Worm (Caenorhabditis elegans): Measurements from ENCODE around the gene D1044.7.

Gene D1044.7

DNA sequence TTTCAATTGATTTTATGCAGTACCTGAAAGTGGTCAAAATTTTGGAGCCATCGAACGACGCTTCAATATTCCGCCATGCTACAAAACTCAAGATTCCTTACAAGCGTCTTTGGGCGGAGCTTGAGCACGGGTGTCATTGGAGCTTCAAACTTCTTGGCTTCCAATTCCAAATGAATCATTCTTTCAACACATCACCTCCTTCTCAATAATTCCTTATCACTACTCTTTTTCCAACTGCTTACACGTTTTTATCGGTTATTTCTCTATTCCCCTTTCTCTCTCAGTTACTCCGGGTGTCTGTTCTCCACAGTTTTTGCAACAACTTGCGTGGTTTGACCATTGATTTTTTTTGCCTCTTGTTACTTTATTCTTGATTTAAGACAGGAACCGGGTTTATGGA is 38.2 kb upstream of the D1044.7 start, which contains the start of gene F09F7.5:
Gene F09F7.5, plus strand, starts transcription at position 258 of the 400 bp plus-strand sequence.
- TF ChIP-seq hmg-4 (GFP tag; optimal IDR thresholded peaks at IDR 0.05): no peak

DNA sequence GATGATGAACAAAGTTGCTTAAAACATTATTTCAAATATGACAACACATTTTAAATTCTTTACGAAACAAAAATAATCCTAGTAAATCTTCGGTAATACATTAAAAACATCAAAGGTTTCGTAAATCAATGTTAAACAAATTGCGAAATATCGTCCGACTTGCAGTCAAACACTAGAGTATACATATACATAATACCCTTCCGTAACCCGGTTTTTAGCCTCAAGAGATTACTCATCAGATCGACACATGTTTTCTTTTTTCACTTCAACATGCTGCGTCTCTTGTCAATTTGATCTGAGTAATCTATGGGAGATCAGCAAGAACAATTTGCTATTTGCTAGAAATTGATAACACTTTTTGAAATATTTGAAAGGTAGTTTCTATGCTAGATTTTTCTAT is 37.7 kb upstream of the D1044.7 start:
- TF ChIP-seq tra-4 (tag; optimal IDR thresholded peaks at IDR 0.05): no peak
- TF ChIP-seq flt-1 (GFP tag; IDR thresholded peaks at IDR 0.05): no peak
- TF ChIP-seq ets-7 (tag; optimal IDR thresholded peaks at IDR 0.05): no peak
- TF ChIP-seq pes-1 (GFP tag; IDR thresholded peaks at IDR 0.05): no peak
- no peak for TF ChIP-seq hmbx-1 (tag; optimal IDR thresholded peaks at IDR 0.05)
- no peak for TF ChIP-seq tbx-37 (GFP tag; conservative IDR thresholded peaks at IDR 0.05)
- no peak for TF ChIP-seq F13C5.2 (tag; optimal IDR thresholded peaks at IDR 0.05)
- no peak for TF ChIP-seq scrt-1 (GFP tag; IDR thresholded peaks at IDR 0.05)
- TF ChIP-seq hnd-1 (tag; optimal IDR thresholded peaks at IDR 0.05): no peak
- no peak for TF ChIP-seq ceh-36 (tag; optimal IDR thresholded peaks at IDR 0.05)
- no peak for TF ChIP-seq ama-1 (optimal IDR thresholded peaks at IDR 0.05)
- no peak for TF ChIP-seq ceh-13 (GFP tag; optimal IDR thresholded peaks at IDR 0.05)
- no peak for TF ChIP-seq aly-1 (tag; optimal IDR thresholded peaks at IDR 0.05)
- no peak for TF ChIP-seq tbx-11 (GFP tag; IDR thresholded peaks at IDR 0.05)
- TF ChIP-seq sea-1 (GFP tag; conservative IDR thresholded peaks at IDR 0.05): no peak
- no peak for TF ChIP-seq hmg-4 (GFP tag; optimal IDR thresholded peaks at IDR 0.05)
- no peak for TF ChIP-seq B0310.2 (tag; optimal IDR thresholded peaks at IDR 0.05)

DNA sequence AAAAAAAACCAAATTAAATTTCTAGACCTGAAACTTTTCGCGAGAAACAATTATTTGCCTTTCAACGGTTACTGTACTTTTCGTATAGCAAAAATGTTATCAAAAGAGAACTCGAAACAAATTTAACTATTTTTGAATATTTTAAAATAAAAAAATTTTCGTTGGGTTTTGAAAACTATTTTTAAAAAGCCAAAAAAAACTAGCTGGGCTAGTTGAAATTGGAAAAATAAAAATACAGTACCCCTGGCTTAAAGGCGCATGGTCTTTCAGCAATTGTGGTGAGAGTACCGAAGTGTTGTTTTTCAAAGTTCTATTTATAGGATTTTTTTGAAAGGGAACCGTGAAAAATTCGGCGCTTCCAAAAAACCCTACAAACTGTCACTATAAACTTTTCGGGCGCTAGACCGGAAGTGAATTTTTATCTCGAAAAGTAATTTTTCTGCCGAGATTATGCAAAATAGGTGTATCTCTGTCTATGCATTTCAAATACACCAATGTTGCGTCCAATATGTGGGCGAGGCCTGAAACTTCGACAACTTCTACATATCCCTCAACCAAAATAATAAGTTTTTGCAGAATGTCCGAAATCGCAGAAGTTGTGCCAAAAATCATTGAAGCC is 35.3 kb upstream of the D1044.7 start, which contains the start of gene D1044.1:
Gene D1044.1, plus strand, starts transcription at position 569 of the 619 bp plus-strand sequence.
- no peak for TF ChIP-seq pes-1 (GFP tag; IDR thresholded peaks at IDR 0.05)
- no peak for TF ChIP-seq flt-1 (GFP tag; IDR thresholded peaks at IDR 0.05)
- no peak for TF ChIP-seq F13C5.2 (tag; optimal IDR thresholded peaks at IDR 0.05)
- TF ChIP-seq tra-4 (tag; optimal IDR thresholded peaks at IDR 0.05): no peak
- TF ChIP-seq ceh-13 (GFP tag; optimal IDR thresholded peaks at IDR 0.05): no peak
- TF ChIP-seq ets-7 (tag; optimal IDR thresholded peaks at IDR 0.05): no peak
- no peak for TF ChIP-seq B0310.2 (tag; optimal IDR thresholded peaks at IDR 0.05)
- no peak for TF ChIP-seq tbx-11 (GFP tag; IDR thresholded peaks at IDR 0.05)
- TF ChIP-seq tbx-37 (GFP tag; conservative IDR thresholded peaks at IDR 0.05): no peak
- TF ChIP-seq scrt-1 (GFP tag; IDR thresholded peaks at IDR 0.05): no peak
- TF ChIP-seq hnd-1 (tag; optimal IDR thresholded peaks at IDR 0.05): no peak
- TF ChIP-seq ama-1 (optimal IDR thresholded peaks at IDR 0.05): no peak
- no peak for TF ChIP-seq hmbx-1 (tag; optimal IDR thresholded peaks at IDR 0.05)
- no peak for TF ChIP-seq sea-1 (GFP tag; conservative IDR thresholded peaks at IDR 0.05)
- no peak for TF ChIP-seq aly-1 (tag; optimal IDR thresholded peaks at IDR 0.05)
- TF ChIP-seq ceh-36 (tag; optimal IDR thresholded peaks at IDR 0.05): no peak
- no peak for TF ChIP-seq hmg-4 (GFP tag; optimal IDR thresholded peaks at IDR 0.05)

DNA sequence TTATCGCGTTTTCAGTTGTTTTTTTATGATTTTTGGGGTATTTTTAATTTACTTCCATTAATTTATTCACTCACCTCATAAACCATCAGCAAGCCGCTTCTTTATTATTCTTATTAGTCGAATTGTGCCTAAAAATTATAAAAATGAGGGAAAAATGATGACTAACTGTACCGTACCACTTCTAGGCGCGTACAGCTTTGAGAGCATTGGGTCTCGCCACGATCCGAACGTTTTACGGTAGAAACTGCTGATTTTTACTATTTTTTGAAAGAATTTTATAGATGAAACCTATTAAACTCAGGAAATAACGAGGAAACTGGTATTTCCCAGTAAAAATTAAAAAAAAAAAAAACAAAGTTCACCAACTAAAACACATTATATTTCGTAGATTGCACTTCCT is 34.5 kb upstream of the D1044.7 start, which contains the start of gene D1044.6:
Gene D1044.6, minus strand, starts transcription at position 128 of the 400 bp plus-strand sequence.
- no peak for TF ChIP-seq scrt-1 (GFP tag; IDR thresholded peaks at IDR 0.05)
- TF ChIP-seq ets-7 (tag; optimal IDR thresholded peaks at IDR 0.05): no peak
- TF ChIP-seq pes-1 (GFP tag; IDR thresholded peaks at IDR 0.05): no peak
- TF ChIP-seq tbx-11 (GFP tag; IDR thresholded peaks at IDR 0.05): no peak
- TF ChIP-seq tbx-37 (GFP tag; conservative IDR thresholded peaks at IDR 0.05): no peak
- no peak for TF ChIP-seq aly-1 (tag; optimal IDR thresholded peaks at IDR 0.05)
- no peak for TF ChIP-seq hmbx-1 (tag; optimal IDR thresholded peaks at IDR 0.05)
- no peak for TF ChIP-seq ceh-36 (tag; optimal IDR thresholded peaks at IDR 0.05)
- no peak for TF ChIP-seq ceh-13 (GFP tag; optimal IDR thresholded peaks at IDR 0.05)
- no peak for TF ChIP-seq flt-1 (GFP tag; IDR thresholded peaks at IDR 0.05)
- TF ChIP-seq F13C5.2 (tag; optimal IDR thresholded peaks at IDR 0.05): no peak

DNA sequence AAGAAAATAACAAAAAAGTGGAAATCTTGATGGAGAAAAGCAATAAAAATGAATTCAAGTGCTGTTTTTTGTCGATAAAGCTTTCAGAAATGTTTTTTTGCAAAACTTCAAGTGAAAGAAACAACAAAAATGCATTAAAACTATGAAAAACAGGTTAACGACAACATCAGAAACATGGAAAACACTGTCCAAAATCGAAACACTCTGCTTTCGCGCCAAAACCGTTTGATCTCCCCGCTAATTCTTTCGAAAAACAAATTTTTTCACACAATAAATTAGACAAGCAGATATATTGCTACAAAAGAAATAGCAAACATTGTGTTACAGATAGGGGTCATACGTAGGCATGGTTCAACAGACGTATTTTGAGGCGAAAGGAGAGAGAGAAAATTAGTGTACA is 33.2 kb upstream of the D1044.7 start:
- no peak for TF ChIP-seq aly-1 (tag; optimal IDR thresholded peaks at IDR 0.05)
- no peak for TF ChIP-seq ama-1 (optimal IDR thresholded peaks at IDR 0.05)
- TF ChIP-seq sea-1 (GFP tag; conservative IDR thresholded peaks at IDR 0.05): no peak
- TF ChIP-seq scrt-1 (GFP tag; IDR thresholded peaks at IDR 0.05): no peak
- no peak for TF ChIP-seq F13C5.2 (tag; optimal IDR thresholded peaks at IDR 0.05)
- no peak for TF ChIP-seq B0310.2 (tag; optimal IDR thresholded peaks at IDR 0.05)
- no peak for TF ChIP-seq ets-7 (tag; optimal IDR thresholded peaks at IDR 0.05)
- no peak for TF ChIP-seq flt-1 (GFP tag; IDR thresholded peaks at IDR 0.05)
- no peak for TF ChIP-seq pes-1 (GFP tag; IDR thresholded peaks at IDR 0.05)
- no peak for TF ChIP-seq hnd-1 (tag; optimal IDR thresholded peaks at IDR 0.05)
- TF ChIP-seq ceh-13 (GFP tag; optimal IDR thresholded peaks at IDR 0.05): no peak

DNA sequence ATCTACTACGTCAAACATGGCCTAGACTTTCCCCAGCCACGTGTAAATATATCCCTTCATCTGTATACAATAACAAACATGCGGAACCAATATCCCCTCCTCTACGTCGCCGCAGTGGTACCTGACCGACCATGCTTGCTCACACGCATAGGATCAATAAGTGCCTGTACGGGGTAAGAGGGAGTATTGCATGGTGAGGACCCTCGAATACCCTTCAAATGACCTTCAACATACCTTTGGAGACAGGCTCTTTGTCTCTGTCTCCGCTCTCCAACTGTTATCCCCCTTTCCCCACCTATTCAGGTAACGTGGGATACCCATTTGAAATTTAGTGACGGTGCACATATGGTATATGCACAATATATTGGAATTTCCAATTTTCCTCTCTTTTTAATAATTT is 17.4 kb upstream of the D1044.7 start, which contains the start of gene dex-1:
Gene dex-1, plus strand, starts transcription at position 132 of the 400 bp plus-strand sequence.
- no peak for TF ChIP-seq ceh-13 (GFP tag; optimal IDR thresholded peaks at IDR 0.05)
- TF ChIP-seq ets-7 (tag; optimal IDR thresholded peaks at IDR 0.05): no peak
- TF ChIP-seq ama-1 (optimal IDR thresholded peaks at IDR 0.05): no peak

DNA sequence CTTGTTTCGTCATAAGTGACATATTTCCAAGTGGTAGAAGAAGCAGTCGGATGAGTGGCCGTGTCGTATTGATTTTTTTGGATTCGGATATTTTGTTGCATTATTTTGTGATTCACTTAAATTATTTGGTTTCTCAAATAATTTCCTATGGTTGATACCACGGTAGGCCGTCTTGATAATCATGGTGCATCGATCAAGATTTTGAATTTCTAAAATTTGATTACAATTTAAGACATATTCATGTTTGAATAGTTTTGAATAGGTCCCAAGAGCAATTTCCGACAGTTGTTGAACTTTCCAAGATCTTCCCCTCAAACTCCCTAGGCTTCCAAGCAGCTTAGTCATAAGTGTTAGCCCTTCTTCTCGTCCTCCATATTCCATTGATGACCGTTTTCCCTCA is 13.4 kb upstream of the D1044.7 start, which contains the start of gene D1044.4:
Gene D1044.4, minus strand, starts transcription at position 101 of the 400 bp plus-strand sequence.
- TF ChIP-seq F13C5.2 (tag; optimal IDR thresholded peaks at IDR 0.05): no peak
- TF ChIP-seq hmbx-1 (tag; optimal IDR thresholded peaks at IDR 0.05): no peak
- no peak for TF ChIP-seq hmg-4 (GFP tag; optimal IDR thresholded peaks at IDR 0.05)

DNA sequence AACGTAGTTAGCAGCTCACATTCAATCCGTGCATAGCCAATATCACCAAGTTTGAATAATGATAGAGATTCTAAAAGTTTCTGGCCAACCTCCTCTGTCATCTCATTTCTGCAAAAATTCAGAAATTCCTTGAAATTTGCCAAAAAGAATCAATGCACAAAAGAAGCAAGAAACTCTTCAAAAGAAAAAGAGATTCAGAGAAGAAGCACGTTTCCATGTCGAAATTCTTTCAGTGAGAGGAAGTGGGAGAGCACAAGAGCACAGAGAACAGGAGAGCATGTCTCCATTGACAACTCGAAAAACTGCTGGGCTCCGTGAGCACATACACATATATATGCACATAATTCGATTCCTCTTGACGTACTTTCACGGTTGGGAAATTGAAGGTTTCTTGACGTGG is 8.9 kb upstream of the D1044.7 start, which contains the start of gene nekl-4:
Gene nekl-4, minus strand, starts transcription at position 101 of the 400 bp plus-strand sequence.
- no peak for TF ChIP-seq B0310.2 (tag; optimal IDR thresholded peaks at IDR 0.05)
- TF ChIP-seq ceh-13 (GFP tag; optimal IDR thresholded peaks at IDR 0.05): no peak
- TF ChIP-seq tbx-37 (GFP tag; conservative IDR thresholded peaks at IDR 0.05): no peak
- no peak for TF ChIP-seq ama-1 (optimal IDR thresholded peaks at IDR 0.05)
- TF ChIP-seq hnd-1 (tag; optimal IDR thresholded peaks at IDR 0.05): no peak
- TF ChIP-seq aly-1 (tag; optimal IDR thresholded peaks at IDR 0.05): no peak
- no peak for TF ChIP-seq F13C5.2 (tag; optimal IDR thresholded peaks at IDR 0.05)
- no peak for TF ChIP-seq hmg-4 (GFP tag; optimal IDR thresholded peaks at IDR 0.05)
- TF ChIP-seq ets-7 (tag; optimal IDR thresholded peaks at IDR 0.05): no peak
- TF ChIP-seq flt-1 (GFP tag; IDR thresholded peaks at IDR 0.05): no peak
- no peak for TF ChIP-seq sea-1 (GFP tag; conservative IDR thresholded peaks at IDR 0.05)
- TF ChIP-seq tbx-11 (GFP tag; IDR thresholded peaks at IDR 0.05): no peak
- no peak for TF ChIP-seq tra-4 (tag; optimal IDR thresholded peaks at IDR 0.05)
- no peak for TF ChIP-seq pes-1 (GFP tag; IDR thresholded peaks at IDR 0.05)
- TF ChIP-seq scrt-1 (GFP tag; IDR thresholded peaks at IDR 0.05): no peak
- no peak for TF ChIP-seq hmbx-1 (tag; optimal IDR thresholded peaks at IDR 0.05)
- TF ChIP-seq ceh-36 (tag; optimal IDR thresholded peaks at IDR 0.05): no peak
